Fruit fly (Drosophila melanogaster) whole organism: ENCODE results near the gene robl37BC.

Experiments used
- pan ChIP-seq: fragments of >200 bp; optimal IDR thresholded peaks from 2 replicates; lab custom pipeline; 2017
- usp ChIP-seq: fragments of >200 bp; optimal IDR thresholded peaks from 2 replicates; lab custom pipeline; 2017; ENCODE audit warnings: missing biosample characterization, missing genetic modification characterization, mixed read lengths

- TF ChIP-seq pan (lab: Kevin White, UChicago) (no peak), usp (no peak)
Measured at dm6 chr2L:18967897-18968296, 42.8 kb upstream of the robl37BC start.
